Worm (Caenorhabditis elegans) whole organism, midembryonic: ENCODE results near the gene bath-39.

Source experiments
- cog-1 ChIP-seq: sonication (generic microtip); optimal IDR thresholded peaks from 2 replicates; lab custom pipeline; 2016; ENCODE audit warnings: missing genetic modification characterization, missing compliant biosample characterization
- flt-1 ChIP-seq: fragments of 200-800 bp; sonication (Bioruptor generic); IDR thresholded peaks from 2 replicates; pipeline ENCODE4 v1.3.6; 2022; ENCODE audit warnings: missing genetic modification characterization, missing compliant biosample characterization
- klf-2 ChIP-seq: fragments of 200-800 bp; sonication (Bioruptor generic); conservative IDR thresholded peaks from 2 replicates; pipeline ENCODE4 v1.3.6; 2022; ENCODE audit warnings: missing genetic modification reagents, missing genetic modification characterization, missing compliant biosample characterization
- ref-1 ChIP-seq: fragments of 200-800 bp; sonication (Bioruptor generic); conservative IDR thresholded peaks from 2 replicates; pipeline ENCODE4 v1.3.6; 2022; ENCODE audit warnings: missing genetic modification reagents, missing genetic modification characterization, missing compliant biosample characterization
- ztf-23 ChIP-seq: fragments of 200-800 bp; sonication (Bioruptor generic); IDR thresholded peaks from 2 replicates; pipeline ENCODE4 v1.3.6; 2022; ENCODE audit warnings: missing genetic modification reagents, missing genetic modification characterization, missing compliant biosample characterization
- ztf-29 ChIP-seq: fragments of 200-800 bp; sonication (Bioruptor generic); IDR thresholded peaks from 2 replicates; pipeline ENCODE4 v1.3.6; 2022; ENCODE audit warnings: missing genetic modification reagents, missing genetic modification characterization, missing compliant biosample characterization

- TF ChIP-seq cog-1 (tag; lab: Kevin White, UChicago) (no peak), flt-1 (GFP tag; lab: Robert Waterston, UW) (no peak), ztf-29 (no peak), klf-2 (GFP tag; lab: Robert Waterston, UW) (no peak), ztf-23 (GFP tag; lab: Robert Waterston, UW) (no peak), ref-1 (no peak)
Observed at ce11 chrV:13506321-13506720, 47.1 kb downstream of the bath-39 start, which contains the start of gene R11G10.4.
